Fruit fly (Drosophila melanogaster) whole organism, embryonic: ENCODE data around the gene CG10185.

Experiments
- Asciz ChIP-seq: fragments of 200-800 bp; sonication (Bioruptor generic); optimal IDR thresholded peaks from 2 replicates; lab custom pipeline; 2017; ENCODE audit warnings: missing biosample characterization, mild to moderate bottlenecking, missing genetic modification characterization, missing genetic modification reagents
- Atf3 ChIP-seq: fragments of 200-800 bp; sonication (Bioruptor generic); optimal IDR thresholded peaks from 3 replicates; lab custom pipeline; 2016; ENCODE audit warnings: missing biosample characterization, missing genetic modification characterization
- B-H2 ChIP-seq: fragments of 200-800 bp; sonication (Bioruptor generic); optimal IDR thresholded peaks from 2 replicates; lab custom pipeline; 2018; ENCODE audit warnings: missing biosample characterization, mild to moderate bottlenecking, missing genetic modification characterization
- Bgb ChIP-seq: fragments of 200-800 bp; sonication (Bioruptor generic); IDR thresholded peaks from 2 replicates; pipeline ENCODE4 v1.3.6; 2022; ENCODE audit warnings: missing biosample characterization, missing genetic modification characterization; ENCODE audit not compliant: partially characterized antibody
- CG11093 ChIP-seq: fragments of 200-800 bp; sonication (Bioruptor generic); IDR thresholded peaks from 3 replicates; pipeline ENCODE4 v1.3.6; 2022; ENCODE audit warnings: missing biosample characterization, missing genetic modification characterization
- CG12104 ChIP-seq: fragments of 200-800 bp; sonication (Bioruptor generic); optimal IDR thresholded peaks from 3 replicates; lab custom pipeline; 2016; ENCODE audit warnings: missing biosample characterization, missing genetic modification characterization
- CG12236 ChIP-seq: fragments of 200-800 bp; sonication (Bioruptor generic); optimal IDR thresholded peaks from 2 replicates; lab custom pipeline; 2016; ENCODE audit warnings: missing biosample characterization, missing genetic modification characterization
- CG14965 ChIP-seq: fragments of 200-800 bp; sonication (Bioruptor generic); optimal IDR thresholded peaks from 2 replicates; lab custom pipeline; 2016; ENCODE audit warnings: missing biosample characterization, missing genetic modification characterization, borderline replicate concordance
- CG1602 ChIP-seq: fragments of 200-800 bp; sonication (Bioruptor generic); optimal IDR thresholded peaks from 3 replicates; lab custom pipeline; 2016; ENCODE audit warnings: missing biosample characterization, missing genetic modification characterization
- CG16813 ChIP-seq: fragments of 200-800 bp; sonication (Bioruptor generic); IDR thresholded peaks from 3 replicates; pipeline ENCODE4 v1.3.6; 2022; ENCODE audit warnings: missing biosample characterization, missing genetic modification characterization; ENCODE audit not compliant: partially characterized antibody
- CG17612 ChIP-seq: fragments of 200-800 bp; sonication (Bioruptor generic); IDR thresholded peaks from 2 replicates; pipeline ENCODE4 v1.3.6; 2022; ENCODE audit warnings: missing biosample characterization, missing genetic modification characterization
- CG18599 ChIP-seq: fragments of 200-800 bp; sonication (Bioruptor generic); optimal IDR thresholded peaks from 3 replicates; lab custom pipeline; 2017; ENCODE audit warnings: missing biosample characterization, missing genetic modification characterization, mild to moderate bottlenecking, moderate library complexity, missing genetic modification reagents
- CG31388 ChIP-seq: fragments of 200-800 bp; sonication (Bioruptor generic); optimal IDR thresholded peaks from 2 replicates; lab custom pipeline; 2016; ENCODE audit warnings: missing biosample characterization, missing genetic modification characterization
- CG34224 ChIP-seq: fragments of 200-800 bp; sonication (Bioruptor generic); IDR thresholded peaks from 3 replicates; pipeline ENCODE4 v1.3.6; 2022; ENCODE audit warnings: missing biosample characterization, missing genetic modification characterization; ENCODE audit not compliant: partially characterized antibody
- CG3847 ChIP-seq: fragments of 200-800 bp; sonication (Bioruptor generic); IDR thresholded peaks from 2 replicates; pipeline ENCODE4 v1.3.6; 2022; ENCODE audit warnings: missing biosample characterization, missing genetic modification characterization
- CG4328 ChIP-seq: fragments of 200-800 bp; sonication (Bioruptor generic); optimal IDR thresholded peaks from 3 replicates; lab custom pipeline; 2017; ENCODE audit warnings: missing biosample characterization, missing genetic modification reagents, missing genetic modification characterization
- CG5180 ChIP-seq: fragments of 200-800 bp; sonication (Bioruptor generic); optimal IDR thresholded peaks from 3 replicates; lab custom pipeline; 2017; ENCODE audit warnings: missing biosample characterization, missing genetic modification characterization, mild to moderate bottlenecking, moderate library complexity, missing genetic modification reagents
- CG5953 ChIP-seq: fragments of 200-800 bp; sonication (Bioruptor generic); IDR thresholded peaks from 2 replicates; pipeline ENCODE4 v1.3.6; 2022; ENCODE audit warnings: missing biosample characterization, missing genetic modification characterization
- CG6175 ChIP-seq: fragments of 200-800 bp; sonication (Bioruptor generic); IDR thresholded peaks from 3 replicates; pipeline ENCODE4 v1.3.6; 2022; ENCODE audit warnings: missing biosample characterization, missing genetic modification characterization
- CG6683 ChIP-seq: fragments of 200-800 bp; sonication (Bioruptor generic); optimal IDR thresholded peaks from 2 replicates; lab custom pipeline; 2017; ENCODE audit warnings: missing biosample characterization, mild to moderate bottlenecking, missing genetic modification characterization, missing genetic modification reagents
- Dbx ChIP-seq: fragments of 200-800 bp; sonication (Bioruptor generic); IDR thresholded peaks from 3 replicates; pipeline ENCODE4 v1.3.6; 2022; ENCODE audit warnings: missing biosample characterization, missing genetic modification characterization
- Doc3 ChIP-seq: fragments of 200-800 bp; sonication (Bioruptor generic); IDR thresholded peaks from 3 replicates; pipeline ENCODE4 v1.3.6; 2022; ENCODE audit warnings: missing biosample characterization, missing genetic modification characterization; ENCODE audit not compliant: partially characterized antibody
- Eip74EF ChIP-seq, 2 experiments: fragments of 200-800 bp in 1 of 2; fragments of >200 bp in 1 of 2; sonication (Bioruptor generic) in 1 of 2; optimal IDR thresholded peaks; 2 replicates each; lab custom pipeline; 2017 to 2019; ENCODE audit warnings: missing biosample characterization in 2 of 2, missing genetic modification characterization in 2 of 2, mild to moderate bottlenecking in 1 of 2, moderate library complexity in 1 of 2
- Gsc ChIP-seq: fragments of 200-800 bp; sonication (Bioruptor generic); IDR thresholded peaks from 2 replicates; pipeline ENCODE4 v1.3.6; 2022; ENCODE audit warnings: missing biosample characterization, missing genetic modification characterization
- Hmx ChIP-seq: fragments of 200-800 bp; sonication (Bioruptor generic); optimal IDR thresholded peaks from 2 replicates; lab custom pipeline; 2016; ENCODE audit warnings: missing biosample characterization, missing genetic modification characterization
- Hr51 ChIP-seq, 2 experiments: fragments of 200-800 bp; sonication (Bioruptor generic); optimal IDR thresholded peaks; 2 replicates in 1 of 2; 3 replicates in 1 of 2; lab custom pipeline; 2016 to 2018; ENCODE audit warnings: missing biosample characterization in 2 of 2, missing genetic modification characterization in 2 of 2, mild to moderate bottlenecking in 1 of 2, moderate library complexity in 1 of 2
- MTF-1 ChIP-seq: fragments of 200-800 bp; sonication (Bioruptor generic); optimal IDR thresholded peaks from 2 replicates; lab custom pipeline; 2018; ENCODE audit warnings: missing biosample characterization, mild to moderate bottlenecking, missing genetic modification characterization, borderline replicate concordance
- Myb ChIP-seq: fragments of 200-800 bp; sonication (Bioruptor generic); optimal IDR thresholded peaks from 2 replicates; lab custom pipeline; 2016; ENCODE audit warnings: missing biosample characterization, missing genetic modification characterization
- Rfx ChIP-seq: fragments of 200-800 bp; sonication (Bioruptor generic); IDR thresholded peaks from 2 replicates; pipeline ENCODE4 v1.3.6; 2022; ENCODE audit warnings: missing biosample characterization, missing genetic modification characterization
- Xrp1 ChIP-seq: fragments of 200-800 bp; sonication (Bioruptor generic); IDR thresholded peaks from 2 replicates; pipeline ENCODE4 v1.3.6; 2022; ENCODE audit warnings: missing biosample characterization, missing genetic modification characterization
- YL-1 ChIP-seq: fragments of 200-800 bp; sonication (Bioruptor generic); optimal IDR thresholded peaks from 3 replicates; lab custom pipeline; 2017; ENCODE audit warnings: missing biosample characterization, mild to moderate bottlenecking, missing genetic modification characterization
- abd-A ChIP-seq: fragments of 200-800 bp; sonication (Bioruptor generic); optimal IDR thresholded peaks from 3 replicates; lab custom pipeline; 2019; ENCODE audit warnings: missing biosample characterization, mild to moderate bottlenecking, missing genetic modification characterization, moderate library complexity
- bcd ChIP-seq: fragments of 200-800 bp; sonication (Bioruptor generic); optimal IDR thresholded peaks from 2 replicates; lab custom pipeline; 2017; ENCODE audit warnings: missing biosample characterization, mild to moderate bottlenecking, missing genetic modification characterization
- bigmax ChIP-seq: fragments of 200-800 bp; sonication (Bioruptor generic); optimal IDR thresholded peaks from 2 replicates; lab custom pipeline; 2018; ENCODE audit warnings: missing biosample characterization, mild to moderate bottlenecking, missing genetic modification characterization
- dati ChIP-seq: fragments of 200-800 bp; sonication (Bioruptor generic); IDR thresholded peaks from 2 replicates; pipeline ENCODE4 v1.3.6; 2022; ENCODE audit warnings: missing biosample characterization, missing genetic modification characterization
- disco-r ChIP-seq: fragments of 200-800 bp; sonication (Bioruptor generic); optimal IDR thresholded peaks from 2 replicates; lab custom pipeline; 2016; ENCODE audit warnings: missing biosample characterization, missing genetic modification characterization
- dmrt99B ChIP-seq: fragments of 200-800 bp; sonication (Bioruptor generic); optimal IDR thresholded peaks from 2 replicates; lab custom pipeline; 2018; ENCODE audit warnings: missing biosample characterization, mild to moderate bottlenecking, missing genetic modification characterization, moderate library complexity
- en ChIP-seq: fragments of 200-800 bp; sonication (Bioruptor generic); optimal IDR thresholded peaks from 2 replicates; lab custom pipeline; 2016; ENCODE audit warnings: missing biosample characterization, missing genetic modification characterization
- hb ChIP-seq: fragments of 200-800 bp; sonication (Bioruptor generic); IDR thresholded peaks from 3 replicates; pipeline ENCODE4 v1.3.6; 2022; ENCODE audit warnings: missing biosample characterization, missing genetic modification characterization; ENCODE audit not compliant: partially characterized antibody
- jigr1 ChIP-seq: fragments of 200-800 bp; sonication (Bioruptor generic); IDR thresholded peaks from 3 replicates; pipeline ENCODE4 v1.3.6; 2022; ENCODE audit warnings: missing biosample characterization, missing genetic modification characterization
- ken ChIP-seq: fragments of 200-800 bp; sonication (Bioruptor generic); IDR thresholded peaks from 3 replicates; pipeline ENCODE4 v1.3.6; 2022; ENCODE audit warnings: missing biosample characterization, missing genetic modification characterization
- mld ChIP-seq: fragments of 200-800 bp; sonication (Bioruptor generic); IDR thresholded peaks from 3 replicates; pipeline ENCODE4 v1.3.6; 2022; ENCODE audit warnings: missing biosample characterization, missing genetic modification characterization; ENCODE audit not compliant: partially characterized antibody
- oc ChIP-seq: fragments of 200-800 bp; sonication (Bioruptor generic); optimal IDR thresholded peaks from 2 replicates; lab custom pipeline; 2018; ENCODE audit warnings: missing biosample characterization, mild to moderate bottlenecking, missing genetic modification characterization, moderate library complexity
- p53 ChIP-seq: fragments of 200-800 bp; sonication (Bioruptor generic); optimal IDR thresholded peaks from 2 replicates; lab custom pipeline; 2016; ENCODE audit warnings: missing biosample characterization, missing genetic modification characterization
- ssp ChIP-seq: fragments of 200-800 bp; sonication (Bioruptor generic); IDR thresholded peaks from 2 replicates; pipeline ENCODE4 v1.3.6; 2022; ENCODE audit warnings: missing biosample characterization, missing genetic modification characterization
- trem ChIP-seq: fragments of 200-800 bp; optimal IDR thresholded peaks from 3 replicates; lab custom pipeline; 2019; ENCODE audit warnings: missing biosample characterization, mild to moderate bottlenecking, missing genetic modification characterization, moderate library complexity
- zen2 ChIP-seq: fragments of 200-800 bp; sonication (Bioruptor generic); IDR thresholded peaks from 3 replicates; pipeline ENCODE4 v1.3.6; 2022; ENCODE audit warnings: missing biosample characterization, missing genetic modification characterization; ENCODE audit not compliant: partially characterized antibody

The CG10185 gene

DNA sequence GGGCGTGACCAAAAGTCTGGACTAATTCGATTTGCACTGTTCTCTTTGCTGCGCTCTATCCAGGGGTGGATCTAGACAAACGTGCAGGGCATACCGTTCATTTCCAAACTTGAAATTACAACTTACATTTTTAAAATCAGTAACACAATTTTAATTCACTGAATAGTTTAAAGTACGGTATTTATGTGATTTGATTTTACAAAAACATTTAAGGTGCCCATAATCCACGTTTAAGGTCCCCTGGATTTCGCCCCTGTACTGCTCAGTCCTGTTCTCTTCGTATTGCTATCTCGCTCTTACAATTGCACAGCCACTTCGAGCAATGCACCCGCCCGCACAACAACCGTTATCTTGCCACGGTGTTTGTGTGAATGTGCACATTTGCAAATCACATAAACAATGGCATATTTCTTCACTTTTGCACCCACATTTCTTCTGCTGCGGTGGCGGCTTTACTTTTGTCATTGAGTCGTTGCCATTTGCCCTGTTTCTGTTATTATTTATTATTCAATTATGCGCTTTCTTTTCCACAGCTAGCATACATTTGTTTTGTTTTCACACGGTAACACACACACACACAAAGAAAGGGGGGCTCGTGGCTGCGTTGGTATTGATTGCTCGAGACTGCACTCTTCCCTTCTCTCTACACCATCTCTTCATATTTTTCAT is 30.4 kb upstream of the CG10185 start (continued):
- TF ChIP-seq CG11093 (peak; percentile 67; the same call in 1 of the 3 replicates), Doc3 (no peak), CG6175 (GFP tag; lab: Robert Waterston, UW) (peak; percentile 37; the same call in 1 of the 3 replicates), oc (tag; lab: Kevin White, UChicago) (peak; percentile 79), Hr51 (GFP tag; optimal IDR thresholded peaks at IDR 0.05; lab: Kevin White, UChicago) (peak; percentile 25 to 63), CG3847 (GFP tag; lab: Robert Waterston, UW) (peak; percentile 50), Myb (GFP tag; lab: Kevin White, UChicago) (peak; percentile 35), abd-A (no peak), p53 (peak; percentile 51), en (GFP tag; lab: Kevin White, UChicago) (peak; percentile 57), CG17612 (peak; percentile 41; the same call in 1 of the 2 replicates), B-H2 (GFP tag; lab: Kevin White, UChicago) (no peak), bigmax (GFP tag; lab: Kevin White, UChicago) (no peak), CG12236 (GFP tag; lab: Kevin White, UChicago) (peak; percentile 70), Dbx (0 out of 3 replicates have a peak, but pooled peaks have one; percentile 40), CG12104 (GFP tag; lab: Kevin White, UChicago) (peak; percentile 27), YL-1 (no peak), Bgb (GFP tag; lab: Robert Waterston, UW) (0 out of 2 replicates have a peak, but pooled peaks have one; percentile 18), CG4328 (GFP tag; lab: Kevin White, UChicago) (no peak), Atf3 (peak; percentile 82), jigr1 (GFP tag; lab: Robert Waterston, UW) (peak; percentile 75; the same call in 2 of the 3 replicates), Hmx (no peak), Xrp1 (GFP tag; lab: Robert Waterston, UW) (peak; percentile 96), Rfx (GFP tag; lab: Robert Waterston, UW) (peak; percentile 55; the same call in 1 of the 2 replicates), CG6683 (GFP tag; lab: Kevin White, UChicago) (no peak), CG31388 (GFP tag; lab: Kevin White, UChicago) (peak; percentile 58), Gsc (GFP tag; lab: Robert Waterston, UW) (no peak), ssp (GFP tag; lab: Robert Waterston, UW) (peak; percentile 66), Eip74EF (GFP tag; optimal IDR thresholded peaks at IDR 0.05; lab: Kevin White, UChicago) (peak in 1 of 2 experiments; percentile 30), dmrt99B (peak; percentile 85), CG1602 (GFP tag; lab: Kevin White, UChicago) (peak; percentile 79), disco-r (peak; percentile 33), CG14965 (GFP tag; lab: Kevin White, UChicago) (peak; percentile 28), MTF-1 (GFP tag; lab: Kevin White, UChicago) (peak; percentile 50), CG16813 (GFP tag; lab: Robert Waterston, UW) (peak; percentile 64), CG18599 (GFP tag; lab: Kevin White, UChicago) (peak; percentile 62), bcd (GFP tag; lab: Kevin White, UChicago) (peak; percentile 51), Asciz (GFP tag; lab: Kevin White, UChicago) (peak; percentile 53), zen2 (no peak), dati (GFP tag; lab: Robert Waterston, UW) (peak; percentile 65; the same call in 1 of the 2 replicates), CG5953 (GFP tag; lab: Robert Waterston, UW) (no peak), trem (tag; lab: Kevin White, UChicago) (peak; percentile 74), hb (GFP tag; lab: Robert Waterston, UW) (no peak), CG34224 (GFP tag; lab: Robert Waterston, UW) (no peak), ken (GFP tag; lab: Robert Waterston, UW) (peak; percentile 79), CG5180 (GFP tag; lab: Kevin White, UChicago) (peak; percentile 33), mld (GFP tag; lab: Robert Waterston, UW) (no peak)
